In the genomic region with DNA sequence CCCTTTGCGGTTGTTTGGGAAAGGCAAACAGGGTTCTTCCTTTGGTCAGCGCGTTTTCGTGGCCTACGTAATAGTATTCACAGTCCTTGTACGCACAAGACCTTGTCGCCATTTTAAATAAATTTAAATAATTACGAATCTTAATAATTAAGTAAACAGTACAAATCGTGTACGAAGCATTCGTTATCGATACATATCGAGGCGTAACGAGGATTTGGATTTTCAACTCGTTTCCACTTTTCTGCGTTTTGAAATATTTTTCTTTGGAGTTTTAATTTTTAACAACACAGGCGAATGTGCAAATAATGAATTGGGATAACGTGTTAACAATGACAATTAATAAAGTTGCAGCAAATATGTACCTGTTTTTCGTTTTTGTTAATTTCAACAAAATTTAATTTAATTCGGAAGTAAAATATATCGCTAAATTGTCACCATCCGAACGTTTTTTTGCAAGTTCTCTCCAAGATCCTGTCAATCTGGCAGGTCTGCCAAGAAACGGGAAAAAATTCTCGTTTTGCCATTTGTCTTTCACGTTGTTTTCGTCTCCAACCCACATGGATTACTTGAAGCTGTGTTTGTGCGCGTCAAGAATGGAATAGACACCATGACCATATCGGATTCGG, we compare ENCODE assay signal across 4 fruit fly cellular contexts.
A peak's percentile ranks its signal among the peaks of the same experiment; 100 is the strongest.
TF ChIP-seq lines count a peak whose summit lies in the region.

Gene Dlip2, minus strand, starts transcription at position 199 of the 626 bp plus-strand sequence.
Gene rpk, plus strand, starts transcription at position 525 of the 626 bp plus-strand sequence.

- TF ChIP-seq CTCF in whole organism, embryonic (GFP tag; optimal IDR thresholded peaks at IDR 0.05; lab: Kevin White, UChicago): no peak

TF ChIP-seq in whole organism, embryonic, 481 proteins besides CTCF, POLR2A, EP300 and RAD21 (continues in another document):
- TF ChIP-seq CG7963 (GFP tag; IDR thresholded peaks at IDR 0.05; lab: Robert Waterston, UW; ENCODE audit: partially characterized antibody): peak; percentile 73; the same call in 2 of the 3 replicates
- peak; percentile 82 for TF ChIP-seq tna (GFP tag; IDR thresholded peaks at IDR 0.05; lab: Robert Waterston, UW; ENCODE audit: partially characterized antibody)
- peak; percentile 63 for TF ChIP-seq Sry-δ (GFP tag; optimal IDR thresholded peaks at IDR 0.05; lab: Kevin White, UChicago)
- TF ChIP-seq CG11398 (GFP tag; optimal IDR thresholded peaks at IDR 0.05; lab: Kevin White, UChicago): no peak
- TF ChIP-seq Pdp1 (GFP tag; optimal IDR thresholded peaks at IDR 0.05; lab: Kevin White, UChicago): peak in 1 of 2 experiments; percentile 9
- TF ChIP-seq vnd (GFP tag; IDR thresholded peaks at IDR 0.05; lab: Robert Waterston, UW; ENCODE audit: partially characterized antibody): peak; percentile 86
- peak; percentile 32 for TF ChIP-seq Myb (GFP tag; optimal IDR thresholded peaks at IDR 0.05; lab: Kevin White, UChicago)
- peak; percentile 90 for TF ChIP-seq amos (GFP tag; IDR thresholded peaks at IDR 0.05; lab: Robert Waterston, UW; ENCODE audit: partially characterized antibody)
- TF ChIP-seq Dp (GFP tag; optimal IDR thresholded peaks at IDR 0.05; lab: Kevin White, UChicago): peak; percentile 49
- peak; percentile 91 for TF ChIP-seq CG13287 (GFP tag; IDR thresholded peaks at IDR 0.05; lab: Robert Waterston, UW; ENCODE audit: partially characterized antibody)
- TF ChIP-seq CG9797 (GFP tag; optimal IDR thresholded peaks at IDR 0.05; lab: Kevin White, UChicago): peak; percentile 25
- TF ChIP-seq row (GFP tag; IDR thresholded peaks at IDR 0.05; lab: Robert Waterston, UW): peak; percentile 66; the same call in 2 of the 3 replicates
- TF ChIP-seq knrl (GFP tag; IDR thresholded peaks at IDR 0.05; lab: Robert Waterston, UW; ENCODE audit: partially characterized antibody): peak; percentile 89
- peak; percentile 30 for TF ChIP-seq CG9437 (GFP tag; optimal IDR thresholded peaks at IDR 0.05; lab: Kevin White, UChicago)
- TF ChIP-seq CG14860 (GFP tag; IDR thresholded peaks at IDR 0.05; lab: Robert Waterston, UW; ENCODE audit: partially characterized antibody): peak; percentile 83
- TF ChIP-seq gem (tag; optimal IDR thresholded peaks at IDR 0.05; lab: Kevin White, UChicago): peak; percentile 24
- TF ChIP-seq CG34224 (GFP tag; IDR thresholded peaks at IDR 0.05; lab: Robert Waterston, UW; ENCODE audit: partially characterized antibody): peak; percentile 93

TF ChIP-seq in whole organism, prepupa, 60 proteins besides CTCF, POLR2A, EP300 and RAD21 (continues in another document):
- TF ChIP-seq CG31627 (GFP tag; optimal IDR thresholded peaks at IDR 0.05; lab: Kevin White, UChicago) (no peak), Eip93F (GFP tag; optimal IDR thresholded peaks at IDR 0.05; lab: Kevin White, UChicago) (no peak), acj6 (GFP tag; optimal IDR thresholded peaks at IDR 0.05; lab: Kevin White, UChicago) (no peak), spab (GFP tag; optimal IDR thresholded peaks at IDR 0.05; lab: Kevin White, UChicago) (no peak), CG3032 (tag; optimal IDR thresholded peaks at IDR 0.05; lab: Kevin White, UChicago) (peak; percentile 50), CG6163 (GFP tag; IDR thresholded peaks at IDR 0.05; lab: Robert Waterston, UW) (no peak), CG4318 (GFP tag; optimal IDR thresholded peaks at IDR 0.05; lab: Kevin White, UChicago) (no peak), CG1621 (tag; optimal IDR thresholded peaks at IDR 0.05; lab: Kevin White, UChicago) (no peak), pdm3 (GFP tag; optimal IDR thresholded peaks at IDR 0.05; lab: Kevin White, UChicago) (no peak), Sox15 (GFP tag; optimal IDR thresholded peaks at IDR 0.05; lab: Kevin White, UChicago) (no peak), CG9139 (GFP tag; optimal IDR thresholded peaks at IDR 0.05; lab: Kevin White, UChicago) (no peak), CG32006 (GFP tag; optimal IDR thresholded peaks at IDR 0.05; lab: Kevin White, UChicago) (no peak), Hr38 (GFP tag; optimal IDR thresholded peaks at IDR 0.05; lab: Kevin White, UChicago) (no peak), Blimp-1 (GFP tag; optimal IDR thresholded peaks at IDR 0.05; lab: Kevin White, UChicago) (no peak), salr (GFP tag; optimal IDR thresholded peaks at IDR 0.05; lab: Kevin White, UChicago) (no peak), CG6792 (GFP tag; optimal IDR thresholded peaks at IDR 0.05; lab: Kevin White, UChicago) (no peak), CG8632 (GFP tag; optimal IDR thresholded peaks at IDR 0.05; lab: Kevin White, UChicago) (no peak), Hr4 (GFP tag; optimal IDR thresholded peaks at IDR 0.05; lab: Kevin White, UChicago) (peak; percentile 8), achi (GFP tag; optimal IDR thresholded peaks at IDR 0.05; lab: Kevin White, UChicago) (no peak), vri (GFP tag; optimal IDR thresholded peaks at IDR 0.05; lab: Kevin White, UChicago) (no peak), eg (GFP tag; IDR thresholded peaks at IDR 0.05; lab: Robert Waterston, UW) (no peak), CG6854 (GFP tag; optimal IDR thresholded peaks at IDR 0.05; lab: Kevin White, UChicago) (no peak), fd59A (GFP tag; optimal IDR thresholded peaks at IDR 0.05; lab: Kevin White, UChicago) (no peak)

TF ChIP-seq in whole organism, pupa, 21 proteins besides CTCF, POLR2A, EP300 and RAD21:
- TF ChIP-seq Snoo (tag; optimal IDR thresholded peaks at IDR 0.05; lab: Kevin White, UChicago) (no peak), Pif1A (GFP tag; optimal IDR thresholded peaks at IDR 0.05; lab: Kevin White, UChicago) (no peak), CG8159 (tag; optimal IDR thresholded peaks at IDR 0.05; lab: Kevin White, UChicago) (peak; percentile 1), CG34367 (tag; optimal IDR thresholded peaks at IDR 0.05; lab: Kevin White, UChicago) (no peak)

TF ChIP-seq in whole organism, wandering third instar larva, 38 proteins besides CTCF, POLR2A, EP300 and RAD21:
- TF ChIP-seq fru (GFP tag; optimal IDR thresholded peaks at IDR 0.05; lab: Kevin White, UChicago): no peak
- peak; percentile 24 for TF ChIP-seq woc (GFP tag; optimal IDR thresholded peaks at IDR 0.05; lab: Kevin White, UChicago)
- TF ChIP-seq Dfd (GFP tag; optimal IDR thresholded peaks at IDR 0.05; lab: Kevin White, UChicago): no peak
- TF ChIP-seq GATAd (GFP tag; optimal IDR thresholded peaks at IDR 0.05; lab: Kevin White, UChicago): no peak
- TF ChIP-seq Hr83 (GFP tag; optimal IDR thresholded peaks at IDR 0.05; lab: Kevin White, UChicago; ENCODE audit: poor library complexity, severe bottlenecking): no peak
- TF ChIP-seq Jra (GFP tag; optimal IDR thresholded peaks at IDR 0.05; lab: Kevin White, UChicago): peak; percentile 1
- no peak for TF ChIP-seq pan (optimal IDR thresholded peaks at IDR 0.05; lab: Kevin White, UChicago)
- no peak for TF ChIP-seq Vsx2 (GFP tag; optimal IDR thresholded peaks at IDR 0.05; lab: Kevin White, UChicago; ENCODE audit: partially characterized antibody)
